Fruit fly (Drosophila melanogaster) whole organism, wandering third instar larva: ENCODE results near the gene CG42590.

ENCODE experiments used
- Abd-B ChIP-seq: fragments of >200 bp; optimal IDR thresholded peaks from 2 replicates; lab custom pipeline; 2017; ENCODE audit warnings: missing biosample characterization, missing genetic modification characterization
- CG32264 ChIP-seq: fragments of 200-800 bp; sonication (Bioruptor generic); optimal IDR thresholded peaks from 2 replicates; lab custom pipeline; 2016; ENCODE audit warnings: missing biosample characterization, missing genetic modification characterization
- CG9705 ChIP-seq: fragments of 200-800 bp; sonication (Bioruptor generic); optimal IDR thresholded peaks from 2 replicates; lab custom pipeline; 2018; ENCODE audit warnings: missing biosample characterization, mild to moderate bottlenecking, missing genetic modification characterization
- CrebA ChIP-seq: fragments of 200-800 bp; sonication (Bioruptor generic); optimal IDR thresholded peaks from 2 replicates; lab custom pipeline; 2016; ENCODE audit warnings: missing biosample characterization, mild to moderate bottlenecking, missing genetic modification characterization, borderline replicate concordance
- Dfd ChIP-seq: fragments of >200 bp; optimal IDR thresholded peaks from 2 replicates; lab custom pipeline; 2017; ENCODE audit warnings: missing biosample characterization, missing genetic modification characterization
- Dif ChIP-seq: fragments of 200-275, 200-300 bp; sonication (Bioruptor generic); optimal IDR thresholded peaks from 2 replicates; lab custom pipeline; 2018; ENCODE audit warnings: missing biosample characterization, missing genetic modification characterization; ENCODE audit not compliant: partially characterized antibody
- GATAd ChIP-seq: sonication (Bioruptor generic); optimal IDR thresholded peaks from 2 replicates; lab custom pipeline; 2016; ENCODE audit warnings: missing biosample characterization, missing genetic modification characterization
- HLH106 ChIP-seq: fragments of 200-800 bp; optimal IDR thresholded peaks from 3 replicates; lab custom pipeline; 2019; ENCODE audit warnings: missing biosample characterization, mild to moderate bottlenecking, missing genetic modification characterization, moderate library complexity
- Hnf4 ChIP-seq: fragments of 200-800 bp; sonication (Bioruptor generic); optimal IDR thresholded peaks from 2 replicates; lab custom pipeline; 2016; ENCODE audit warnings: missing biosample characterization, mild to moderate bottlenecking, missing genetic modification characterization
- Hr78 ChIP-seq: fragments of >200 bp; optimal IDR thresholded peaks from 2 replicates; lab custom pipeline; 2017; ENCODE audit warnings: missing biosample characterization, missing genetic modification characterization
- Hr83 ChIP-seq: fragments of 200-300 bp; sonication (Bioruptor generic); optimal IDR thresholded peaks from 2 replicates; lab custom pipeline; 2016; ENCODE audit warnings: missing biosample characterization, mild to moderate bottlenecking, missing genetic modification characterization, moderate library complexity; ENCODE audit not compliant: poor library complexity, severe bottlenecking
- Jra ChIP-seq: sonication (Bioruptor generic); optimal IDR thresholded peaks from 2 replicates; lab custom pipeline; 2016; ENCODE audit warnings: missing biosample characterization, missing genetic modification characterization
- Mio ChIP-seq: sonication (Bioruptor generic); optimal IDR thresholded peaks from 2 replicates; lab custom pipeline; 2016; ENCODE audit warnings: missing biosample characterization, missing genetic modification characterization
- Myc ChIP-seq: fragments of >200 bp; optimal IDR thresholded peaks from 2 replicates; lab custom pipeline; 2017
- N ChIP-seq: fragments of >200 bp; optimal IDR thresholded peaks from 2 replicates; lab custom pipeline; 2018; ENCODE audit warnings: missing biosample characterization, missing external identifiers, missing genetic modification characterization
- OdsH ChIP-seq: fragments of 200-800 bp; sonication (Bioruptor generic); optimal IDR thresholded peaks from 2 replicates; lab custom pipeline; 2016; ENCODE audit warnings: missing biosample characterization, mild to moderate bottlenecking, missing genetic modification characterization
- Rel ChIP-seq, 2 experiments: fragments of 200-800 bp; sonication (Bioruptor generic) in 1 of 2; optimal IDR thresholded peaks; 2 replicates in 1 of 2; 3 replicates in 1 of 2; lab custom pipeline; 2016 to 2019; ENCODE audit warnings: mild to moderate bottlenecking in 2 of 2, missing biosample characterization in 2 of 2, missing genetic modification characterization in 2 of 2, moderate library complexity in 1 of 2
- Sp1 ChIP-seq: fragments of 200-800 bp; sonication (Bioruptor generic); optimal IDR thresholded peaks from 3 replicates; lab custom pipeline; 2019; ENCODE audit warnings: missing biosample characterization, mild to moderate bottlenecking, missing genetic modification characterization, moderate library complexity
- Vsx2 ChIP-seq: fragments of 200-300, 225-300 bp; sonication (Bioruptor generic); optimal IDR thresholded peaks from 2 replicates; lab custom pipeline; 2018; ENCODE audit warnings: missing biosample characterization, missing genetic modification characterization; ENCODE audit not compliant: partially characterized antibody
- br ChIP-seq: fragments of 200-800 bp; sonication (Bioruptor generic); optimal IDR thresholded peaks from 2 replicates; lab custom pipeline; 2016; ENCODE audit warnings: missing biosample characterization, missing genetic modification characterization
- brk ChIP-seq: fragments of 200-800 bp; sonication (Bioruptor generic); optimal IDR thresholded peaks from 2 replicates; lab custom pipeline; 2016; ENCODE audit warnings: missing biosample characterization, mild to moderate bottlenecking, missing genetic modification characterization
- dl ChIP-seq, 2 experiments: fragments of 175-275, 200-275 bp in 1 of 2; fragments of 200-275 bp in 1 of 2; sonication (Bioruptor generic); optimal IDR thresholded peaks; lab custom pipeline; 2018; ENCODE audit warnings: mild to moderate bottlenecking in 2 of 2, missing biosample characterization in 2 of 2, missing genetic modification characterization in 2 of 2, moderate library complexity in 2 of 2; ENCODE audit not compliant: partially characterized antibody in 2 of 2, insufficient read depth in 1 of 2
- dmrt93B ChIP-seq: fragments of 200-800 bp; sonication (Bioruptor generic); optimal IDR thresholded peaks from 2 replicates; lab custom pipeline; 2018; ENCODE audit warnings: missing biosample characterization, mild to moderate bottlenecking, missing genetic modification characterization
- dsf ChIP-seq: sonication (Bioruptor generic); optimal IDR thresholded peaks from 2 replicates; lab custom pipeline; 2016; ENCODE audit warnings: missing biosample characterization, missing genetic modification characterization, borderline replicate concordance
- ey ChIP-seq: fragments of 200-800 bp; sonication (Bioruptor generic); optimal IDR thresholded peaks from 2 replicates; lab custom pipeline; 2016; ENCODE audit warnings: missing biosample characterization, missing genetic modification characterization
- foxo ChIP-seq, 2 experiments: fragments of 200-800 bp; sonication (Bioruptor generic); optimal IDR thresholded peaks; 2 replicates in 1 of 2; 3 replicates in 1 of 2; lab custom pipeline; 2016 to 2017; ENCODE audit warnings: missing biosample characterization in 2 of 2, missing genetic modification characterization in 2 of 2
- fru ChIP-seq: fragments of 200-800 bp; sonication (Bioruptor generic); optimal IDR thresholded peaks from 3 replicates; lab custom pipeline; 2016; ENCODE audit warnings: missing biosample characterization, mild to moderate bottlenecking, missing genetic modification characterization
- h ChIP-seq: fragments of 200-800 bp; sonication (Bioruptor generic); optimal IDR thresholded peaks from 3 replicates; lab custom pipeline; 2016; ENCODE audit warnings: missing biosample characterization, mild to moderate bottlenecking, missing genetic modification characterization
- jim ChIP-seq: fragments of 175-275, 200-325 bp; sonication (Bioruptor generic); optimal IDR thresholded peaks from 2 replicates; lab custom pipeline; 2016; ENCODE audit warnings: missing biosample characterization, mild to moderate bottlenecking, missing genetic modification characterization
- lola ChIP-seq: fragments of >200 bp; optimal IDR thresholded peaks from 2 replicates; lab custom pipeline; 2017; ENCODE audit warnings: missing biosample characterization, missing genetic modification characterization
- pan ChIP-seq: fragments of >200 bp; optimal IDR thresholded peaks from 2 replicates; lab custom pipeline; 2017
- psq ChIP-seq: fragments of 200-800 bp; sonication (Bioruptor generic); optimal IDR thresholded peaks from 3 replicates; lab custom pipeline; 2017; ENCODE audit warnings: missing biosample characterization, mild to moderate bottlenecking, missing genetic modification characterization, moderate library complexity
- rgr ChIP-seq: fragments of 200-800 bp; sonication (Bioruptor generic); optimal IDR thresholded peaks from 3 replicates; lab custom pipeline; 2016; ENCODE audit warnings: missing biosample characterization, mild to moderate bottlenecking, missing genetic modification characterization
- sage ChIP-seq: fragments of 200-800 bp; sonication (Bioruptor generic); optimal IDR thresholded peaks from 2 replicates; lab custom pipeline; 2016; ENCODE audit warnings: missing biosample characterization, mild to moderate bottlenecking, missing genetic modification characterization
- sv ChIP-seq: fragments of 200-800 bp; sonication (Bioruptor generic); optimal IDR thresholded peaks from 3 replicates; lab custom pipeline; 2016; ENCODE audit warnings: missing biosample characterization, missing genetic modification characterization
- tai ChIP-seq: sonication (Bioruptor generic); optimal IDR thresholded peaks from 2 replicates; lab custom pipeline; 2016; ENCODE audit warnings: missing biosample characterization, missing genetic modification characterization
- usp ChIP-seq: fragments of >200 bp; optimal IDR thresholded peaks from 2 replicates; lab custom pipeline; 2017; ENCODE audit warnings: missing biosample characterization, missing genetic modification characterization
- woc ChIP-seq: sonication (Bioruptor generic); optimal IDR thresholded peaks from 2 replicates; lab custom pipeline; 2016; ENCODE audit warnings: missing biosample characterization, mild to moderate bottlenecking, missing genetic modification characterization

Gene CG42590

dm6 chr3L:8091650-8092068, 22.6 kb upstream of the CG42590 start, which contains the start of gene CG7565:
Gene CG7565, minus strand, starts transcription at chr3L:8091786.
- TF ChIP-seq foxo (GFP tag; optimal IDR thresholded peaks at IDR 0.05; lab: Kevin White, UChicago), result peak in 1 of 2 experiments; percentile 75
- peak; percentile 1 for TF ChIP-seq Jra (GFP tag; lab: Kevin White, UChicago)
- no peak for TF ChIP-seq Mio
- TF ChIP-seq sage (GFP tag; lab: Kevin White, UChicago), result peak; percentile 10
- no peak for TF ChIP-seq dsf (GFP tag; lab: Kevin White, UChicago)
- TF ChIP-seq Dif, result no peak
- no peak for TF ChIP-seq lola (GFP tag; lab: Kevin White, UChicago)
- peak; percentile 14 for TF ChIP-seq psq (GFP tag; lab: Kevin White, UChicago)
- no peak for TF ChIP-seq Myc (lab: Kevin White, UChicago)
- peak; percentile 11 for TF ChIP-seq CG32264
- TF ChIP-seq woc, result peak; percentile 20
- peak; percentile 81 for TF ChIP-seq rgr (GFP tag; lab: Kevin White, UChicago)
- TF ChIP-seq Sp1 (GFP tag; lab: Kevin White, UChicago), result peak; percentile 40
- peak; percentile 54 for TF ChIP-seq brk (GFP tag; lab: Kevin White, UChicago)
- TF ChIP-seq Hr83 (GFP tag; lab: Kevin White, UChicago), result peak; percentile 23
- TF ChIP-seq HLH106 (tag; lab: Kevin White, UChicago), result peak; percentile 35
- TF ChIP-seq Rel (GFP tag; optimal IDR thresholded peaks at IDR 0.05; lab: Kevin White, UChicago), result no peak
- peak; percentile 61 for TF ChIP-seq Rel (tag; optimal IDR thresholded peaks at IDR 0.05; lab: Kevin White, UChicago)
- TF ChIP-seq fru (GFP tag; lab: Kevin White, UChicago), result peak; percentile 58
- peak; percentile 58 for TF ChIP-seq br (GFP tag; lab: Kevin White, UChicago)
- TF ChIP-seq h, result peak; percentile 72
- no peak for TF ChIP-seq Vsx2 (GFP tag; lab: Kevin White, UChicago)
- peak; percentile 59 for TF ChIP-seq OdsH (GFP tag; lab: Kevin White, UChicago)
- peak; percentile 49 for TF ChIP-seq ey (GFP tag; lab: Kevin White, UChicago)
- TF ChIP-seq Hnf4, result peak; percentile 76
- TF ChIP-seq dmrt93B, result no peak

dm6 chr3L:8086218-8086617, 17.2 kb upstream of the CG42590 start:
- TF ChIP-seq Sp1 (GFP tag; lab: Kevin White, UChicago), result no peak
- no peak for TF ChIP-seq tai (GFP tag; lab: Kevin White, UChicago)
- no peak for TF ChIP-seq fru (GFP tag; lab: Kevin White, UChicago)
- no peak for TF ChIP-seq Rel (GFP tag; optimal IDR thresholded peaks at IDR 0.05; lab: Kevin White, UChicago)
- no peak for TF ChIP-seq Rel (tag; optimal IDR thresholded peaks at IDR 0.05; lab: Kevin White, UChicago)
- TF ChIP-seq sv, result no peak
- TF ChIP-seq h, result no peak
- TF ChIP-seq Jra (GFP tag; lab: Kevin White, UChicago), result no peak
- TF ChIP-seq brk (GFP tag; lab: Kevin White, UChicago), result no peak
- no peak for TF ChIP-seq dmrt93B

- no peak for TF ChIP-seq pan
- TF ChIP-seq psq (GFP tag; lab: Kevin White, UChicago), result peak; percentile 65
- TF ChIP-seq Dfd (GFP tag; lab: Kevin White, UChicago), result no peak
- no peak for TF ChIP-seq CG9705 (GFP tag; lab: Kevin White, UChicago)
- TF ChIP-seq Sp1 (GFP tag; lab: Kevin White, UChicago), result peak; percentile 63
- TF ChIP-seq Rel (GFP tag; optimal IDR thresholded peaks at IDR 0.05; lab: Kevin White, UChicago), result peak; percentile 67
- no peak for TF ChIP-seq Rel (tag; optimal IDR thresholded peaks at IDR 0.05; lab: Kevin White, UChicago)
- TF ChIP-seq dsf (GFP tag; lab: Kevin White, UChicago), result peak; percentile 57
- TF ChIP-seq CG32264, result peak; percentile 60
- TF ChIP-seq h, result peak; percentile 78
- no peak for TF ChIP-seq N (GFP tag; lab: Kevin White, UChicago)
- peak; percentile 80 for TF ChIP-seq sage (GFP tag; lab: Kevin White, UChicago)
- TF ChIP-seq ey (GFP tag; lab: Kevin White, UChicago), result peak; percentile 32
- no peak for TF ChIP-seq Mio
- peak; percentile 49 for TF ChIP-seq fru (GFP tag; lab: Kevin White, UChicago)
- TF ChIP-seq rgr (GFP tag; lab: Kevin White, UChicago), result peak; percentile 76
- peak; percentile 62 for TF ChIP-seq OdsH (GFP tag; lab: Kevin White, UChicago)
- TF ChIP-seq dl (GFP tag; optimal IDR thresholded peaks at IDR 0.05; lab: Kevin White, UChicago; ENCODE audit: insufficient read depth in 1 of 2, partially characterized antibody in 2 of 2), result peak; percentile 28 to 76
- no peak for TF ChIP-seq sv
- TF ChIP-seq Hr83 (GFP tag; lab: Kevin White, UChicago), result peak; percentile 88
- TF ChIP-seq Hr78, result no peak
- peak; percentile 54 for TF ChIP-seq Vsx2 (GFP tag; lab: Kevin White, UChicago)
- TF ChIP-seq dmrt93B, result no peak
- TF ChIP-seq woc, result peak; percentile 32
- TF ChIP-seq CrebA (GFP tag; lab: Kevin White, UChicago), result no peak
- TF ChIP-seq Jra (GFP tag; lab: Kevin White, UChicago), result peak; percentile 53
- TF ChIP-seq Abd-B (GFP tag; lab: Kevin White, UChicago), result no peak
- TF ChIP-seq lola (GFP tag; lab: Kevin White, UChicago), result no peak
- TF ChIP-seq tai (GFP tag; lab: Kevin White, UChicago), result peak; percentile 22
- TF ChIP-seq jim, result no peak
- TF ChIP-seq Myc (lab: Kevin White, UChicago), result no peak
- TF ChIP-seq HLH106 (tag; lab: Kevin White, UChicago), result peak; percentile 17
- peak; percentile 87 for TF ChIP-seq Dif
- peak; percentile 86 for TF ChIP-seq Hnf4
- peak; percentile 92 for TF ChIP-seq brk (GFP tag; lab: Kevin White, UChicago)
- TF ChIP-seq usp (GFP tag; lab: Kevin White, UChicago), result no peak
- peak; percentile 57 to 70 for TF ChIP-seq foxo (GFP tag; optimal IDR thresholded peaks at IDR 0.05; lab: Kevin White, UChicago)
- no peak for TF ChIP-seq GATAd
- TF ChIP-seq br (GFP tag; lab: Kevin White, UChicago), result peak; percentile 79
Observed at dm6 chr3L:8081822-8082221, 12.8 kb upstream of the CG42590 start.
